Worm (Caenorhabditis elegans) whole organism, L1 larva: ENCODE data around the gene C09G9.1.

Source experiments
- aha-1 ChIP-seq: fragments of 150-350 bp; optimal IDR thresholded peaks from 2 replicates; lab custom pipeline; 2014; ENCODE audit warnings: missing biosample characterization, missing genetic modification characterization
- alr-1 ChIP-seq: fragments of 200-800 bp; sonication (Bioruptor generic); optimal IDR thresholded peaks from 2 replicates; lab custom pipeline; 2018; ENCODE audit warnings: borderline replicate concordance, mild to moderate bottlenecking, missing genetic modification characterization, missing compliant biosample characterization
- blmp-1 ChIP-seq: fragments of 150-350 bp; optimal IDR thresholded peaks from 2 replicates; lab custom pipeline; 2014; ENCODE audit warnings: missing biosample characterization, missing genetic modification characterization
- dpl-1 ChIP-seq, 3 experiments: fragments of 150-350 bp in 2 of 3; sonication (generic microtip) in 1 of 3; optimal IDR thresholded peaks; 2 replicates each; lab custom pipeline; 2014 to 2017; ENCODE audit warnings: missing biosample characterization in 3 of 3, missing genetic modification characterization in 3 of 3, missing genetic modification reagents in 3 of 3
- fkh-8 ChIP-seq: sonication (generic microtip); optimal IDR thresholded peaks from 2 replicates; lab custom pipeline; 2016; ENCODE audit warnings: mild to moderate bottlenecking, missing genetic modification characterization, missing compliant biosample characterization
- lin-14 ChIP-seq: fragments of 200-800 bp; sonication (Bioruptor generic); optimal IDR thresholded peaks from 2 replicates; lab custom pipeline; 2018; ENCODE audit warnings: mild to moderate bottlenecking, missing genetic modification characterization, moderate library complexity, missing compliant biosample characterization
- lin-15B ChIP-seq: fragments of 150-350 bp; sonication (generic microtip); optimal IDR thresholded peaks from 3 replicates; lab custom pipeline; 2014; ENCODE audit warnings: missing biosample characterization, missing genetic modification characterization
- lin-39 ChIP-seq: fragments of 150-350 bp; optimal IDR thresholded peaks from 2 replicates; lab custom pipeline; 2014; ENCODE audit warnings: missing biosample characterization, missing genetic modification reagents, missing genetic modification characterization
- mdl-1 ChIP-seq, 2 experiments: fragments of 150-350 bp; optimal IDR thresholded peaks; 2 replicates each; lab custom pipeline; 2014 to 2017; ENCODE audit warnings: missing biosample characterization in 2 of 2, missing genetic modification characterization in 2 of 2, inconsistent platforms in 1 of 2
- nhr-11 ChIP-seq: fragments of 150-350 bp; optimal IDR thresholded peaks from 2 replicates; lab custom pipeline; 2014; ENCODE audit warnings: missing biosample characterization, missing genetic modification characterization
- nhr-71 ChIP-seq: sonication (generic microtip); optimal IDR thresholded peaks from 2 replicates; lab custom pipeline; 2016; ENCODE audit warnings: mild to moderate bottlenecking, missing genetic modification characterization, moderate library complexity, missing compliant biosample characterization
- nhr-76 ChIP-seq: sonication (generic microtip); optimal IDR thresholded peaks from 2 replicates; lab custom pipeline; 2017; ENCODE audit warnings: missing biosample characterization, missing genetic modification characterization
- unc-86 ChIP-seq: sonication (generic microtip); optimal IDR thresholded peaks from 2 replicates; lab custom pipeline; 2016; ENCODE audit warnings: missing genetic modification characterization, missing compliant biosample characterization
- ztf-11 ChIP-seq, 2 experiments: sonication (generic microtip); optimal IDR thresholded peaks; 2 replicates each; lab custom pipeline; 2016 to 2017; ENCODE audit warnings: missing genetic modification characterization in 2 of 2, missing biosample characterization in 1 of 2, missing compliant biosample characterization in 1 of 2

ce11 chrIV:8914187-8914586 lies 48.9 kb upstream of the C09G9.1 start:
- TF ChIP-seq aha-1 (no peak), fkh-8 (tag; lab: Kevin White, UChicago) (no peak), nhr-11 (tag; lab: Kevin White, UChicago) (no peak), nhr-76 (tag; lab: Kevin White, UChicago) (no peak), dpl-1 (GFP tag; optimal IDR thresholded peaks at IDR 0.05; lab: Kevin White, UChicago) (no peak), lin-15B (no peak), ztf-11 (tag; optimal IDR thresholded peaks at IDR 0.05; lab: Kevin White, UChicago) (no peak), unc-86 (tag; lab: Kevin White, UChicago) (no peak), mdl-1 (tag; optimal IDR thresholded peaks at IDR 0.05; lab: Kevin White, UChicago) (no peak), alr-1 (tag; lab: Kevin White, UChicago) (no peak), blmp-1 (tag; lab: Kevin White, UChicago) (peak; percentile 15), lin-39 (tag; lab: Kevin White, UChicago) (no peak), nhr-71 (tag; lab: Kevin White, UChicago) (no peak), lin-14 (GFP tag; lab: Kevin White, UChicago) (no peak)
